Worm (Caenorhabditis elegans) whole organism, mixed stage, embryonic: ENCODE results near the gene mth-1.

ENCODE experiments used
- M03D4.4 ChIP-seq: sonication (generic microtip); optimal IDR thresholded peaks from 2 replicates; lab custom pipeline; 2017; ENCODE audit warnings: mild to moderate bottlenecking, missing genetic modification characterization, missing compliant biosample characterization
- blmp-1 ChIP-seq: fragments of 150-350 bp; optimal IDR thresholded peaks from 2 replicates; lab custom pipeline; 2014; ENCODE audit warnings: missing biosample characterization, missing genetic modification characterization
- elt-1 ChIP-seq: sonication (generic microtip); optimal IDR thresholded peaks from 2 replicates; lab custom pipeline; 2017; ENCODE audit warnings: missing genetic modification characterization, mild to moderate bottlenecking, missing compliant biosample characterization, antibody characterized with exemption, moderate library complexity, borderline replicate concordance; ENCODE audit not compliant: insufficient read depth
- nhr-2 ChIP-seq: fragments of 150-350 bp; optimal IDR thresholded peaks from 2 replicates; lab custom pipeline; 2014; ENCODE audit warnings: missing biosample characterization, missing genetic modification characterization
- nhr-237 ChIP-seq: fragments of 150-350 bp; optimal IDR thresholded peaks from 2 replicates; lab custom pipeline; 2014; ENCODE audit warnings: missing biosample characterization, missing genetic modification characterization
- unc-39 ChIP-seq: fragments of 150-350 bp; optimal IDR thresholded peaks from 2 replicates; lab custom pipeline; 2014; ENCODE audit warnings: missing biosample characterization, missing genetic modification characterization
- ztf-11 ChIP-seq: fragments of 150-350 bp; optimal IDR thresholded peaks from 2 replicates; lab custom pipeline; 2014; ENCODE audit warnings: missing biosample characterization, missing genetic modification characterization

- TF ChIP-seq unc-39 (tag; lab: Kevin White, UChicago) (no peak), blmp-1 (no peak), M03D4.4 (tag; lab: Kevin White, UChicago) (no peak), ztf-11 (tag; lab: Kevin White, UChicago) (no peak), nhr-2 (tag; lab: Kevin White, UChicago) (no peak), elt-1 (no peak), nhr-237 (no peak)
Measured at ce11 chrII:4150211-4150610, 53.4 kb downstream of the mth-1 start.
